Worm (Caenorhabditis elegans): ENCODE measurements around the gene hpo-39.
A peak's percentile ranks its signal among the peaks of the same experiment; 100 is the strongest.
"Not testable (repeated sequence)": the region's sequence is repeated elsewhere in the genome, so short reads cannot be mapped to it uniquely, and the experiment has no call there.

Gene hpo-39

ce11 chrV:4560441-4560840 is 13.3 kb downstream of the hpo-39 start, which contains the start of gene Y61A9LA.4:
TSS of gene Y61A9LA.4 (plus strand) at chrV:4560741.
- not testable (repeated sequence) for TF ChIP-seq F26F4.8 (GFP tag; conservative IDR thresholded peaks at IDR 0.05); ceh-82 (tag; optimal IDR thresholded peaks at IDR 0.05); T20F7.1 (GFP tag; optimal IDR thresholded peaks at IDR 0.05)

ce11 chrV:4559701-4560100 is 14.0 kb downstream of the hpo-39 start, which contains the start of gene Y61A9LA.7:
TSS of gene Y61A9LA.7 (minus strand) at chrV:4559801.
- TF ChIP-seq nhr-42 (GFP tag; IDR thresholded peaks at IDR 0.05) (no peak), unc-62 (GFP tag; optimal IDR thresholded peaks at IDR 0.05 in 1 of 2) (peak in 1 of 2 experiments; percentile 37), unc-62 (tag; optimal IDR thresholded peaks at IDR 0.05) (no peak)

ce11 chrV:4553572-4553971 is 20.2 kb downstream of the hpo-39 start, which contains the start of gene Y61A9LA.12:
TSS of gene Y61A9LA.12 (plus strand) at chrV:4553872.
- not testable (repeated sequence) for TF ChIP-seq attf-4, jun-1, fos-1 (tag; optimal IDR thresholded peaks at IDR 0.05)

- TF ChIP-seq ceh-20 (GFP tag; IDR thresholded peaks at IDR 0.05) (peak; percentile 19; the same call in 1 of the 2 replicates), F37D6.2 (tag; optimal IDR thresholded peaks at IDR 0.05) (peak; percentile 0), dmd-9 (GFP tag; IDR thresholded peaks at IDR 0.05) (peak; percentile 44; the same call in 1 of the 2 replicates), F49E8.2 (tag; optimal IDR thresholded peaks at IDR 0.05; ENCODE audit: borderline replicate concordance) (peak; percentile 56), hmg-1.1 (GFP tag; IDR thresholded peaks at IDR 0.05) (peak; percentile 31; the same call in 1 of the 2 replicates), arid-1 (GFP tag; conservative IDR thresholded peaks at IDR 0.05) (0 out of 2 replicates have a peak, but pooled peaks have one; percentile 12), mes-2 (tag; optimal IDR thresholded peaks at IDR 0.05; ENCODE audit: poor library complexity, severe bottlenecking) (peak; percentile 61), dmd-6 (GFP tag; IDR thresholded peaks at IDR 0.05) (0 out of 2 replicates have a peak, but pooled peaks have one; percentile 19), lsy-2 (tag; optimal IDR thresholded peaks at IDR 0.05) (peak in 1 of 2 experiments; percentile 36), ctbp-1 (GFP tag; IDR thresholded peaks at IDR 0.05) (0 out of 2 replicates have a peak, but pooled peaks have one; percentile 66)
Observed at ce11 chrV:4552394-4553096, 21.2 kb downstream of the hpo-39 start.

ce11 chrV:4551911-4552310 is 21.8 kb downstream of the hpo-39 start:
- no peak for TF ChIP-seq ZK337.2 (GFP tag; IDR thresholded peaks at IDR 0.05)
- no peak for TF ChIP-seq daf-16 (GFP tag; optimal IDR thresholded peaks at IDR 0.05)
- TF ChIP-seq daf-16 (tag; optimal IDR thresholded peaks at IDR 0.05) = peak; percentile 70
- no peak for TF ChIP-seq dve-1 (tag; optimal IDR thresholded peaks at IDR 0.05; ENCODE audit: insufficient read depth)

- TF ChIP-seq F49E8.2 (tag; optimal IDR thresholded peaks at IDR 0.05; ENCODE audit: borderline replicate concordance) (no peak), hmg-1.1 (GFP tag; IDR thresholded peaks at IDR 0.05) (peak; percentile 35; the same call in 1 of the 2 replicates), dpl-1 (GFP tag; optimal IDR thresholded peaks at IDR 0.05) (peak; percentile 10), set-16 (GFP tag; IDR thresholded peaks at IDR 0.05) (peak; percentile 37; the same call in 1 of the 2 replicates), mdl-1 (tag; optimal IDR thresholded peaks at IDR 0.05) (peak; percentile 14 to 68), nhr-237 (tag; optimal IDR thresholded peaks at IDR 0.05) (no peak), ama-1 (optimal IDR thresholded peaks at IDR 0.05) (no peak), mes-2 (tag; optimal IDR thresholded peaks at IDR 0.05; ENCODE audit: poor library complexity, severe bottlenecking) (peak; percentile 22), hlh-11 (tag; optimal IDR thresholded peaks at IDR 0.05) (peak; percentile 72), sdz-12 (GFP tag; optimal IDR thresholded peaks at IDR 0.05) (no peak), dve-1 (tag; optimal IDR thresholded peaks at IDR 0.05; ENCODE audit: insufficient read depth) (peak; percentile 31), zip-2 (tag; optimal IDR thresholded peaks at IDR 0.05) (no peak), T20F7.1 (GFP tag; optimal IDR thresholded peaks at IDR 0.05) (no peak), nhr-48 (tag; optimal IDR thresholded peaks at IDR 0.05) (peak; percentile 48), nhr-28 (tag; optimal IDR thresholded peaks at IDR 0.05) (peak; percentile 83), Y105C5A.15 (GFP tag; IDR thresholded peaks at IDR 0.05) (no peak), dmd-6 (GFP tag; IDR thresholded peaks at IDR 0.05) (peak; percentile 45; the same call in 1 of the 2 replicates), mxl-3 (GFP tag; optimal IDR thresholded peaks at IDR 0.05) (peak; percentile 74), spr-3 (GFP tag; optimal IDR thresholded peaks at IDR 0.05) (no peak), mxl-2 (GFP tag; conservative IDR thresholded peaks at IDR 0.05) (no peak), lin-15B (tag; optimal IDR thresholded peaks at IDR 0.05) (no peak), ztf-7 (tag; optimal IDR thresholded peaks at IDR 0.05) (no peak), lsy-2 (tag; optimal IDR thresholded peaks at IDR 0.05) (peak; percentile 21 to 31), fos-1 (tag; optimal IDR thresholded peaks at IDR 0.05) (no peak)
Observed at ce11 chrV:4550459-4550858, 23.3 kb downstream of the hpo-39 start.
